Worm (Caenorhabditis elegans) whole organism, L3 larva: ENCODE results near the gene fubl-3.

Experiments
- elt-2 ChIP-seq: sonication (generic microtip); optimal IDR thresholded peaks from 2 replicates; lab custom pipeline; 2016; ENCODE audit warnings: missing genetic modification reagents, mild to moderate bottlenecking, missing genetic modification characterization, missing compliant biosample characterization
- elt-3 ChIP-seq, 3 experiments: fragments of 150-350 bp in 1 of 3; sonication (generic microtip) in 2 of 3; optimal IDR thresholded peaks; 2 replicates in 2 of 3; 4 replicates in 1 of 3; lab custom pipeline; 2014 to 2017; ENCODE audit warnings: missing biosample characterization in 3 of 3, missing genetic modification characterization in 3 of 3
- lin-15B ChIP-seq: fragments of 150-350 bp; optimal IDR thresholded peaks from 2 replicates; lab custom pipeline; 2014; ENCODE audit warnings: missing biosample characterization, missing genetic modification characterization
- nfya-1 ChIP-seq: sonication (generic microtip); optimal IDR thresholded peaks from 2 replicates; lab custom pipeline; 2017; ENCODE audit warnings: missing genetic modification characterization, mild to moderate bottlenecking, missing compliant biosample characterization, antibody characterized with exemption, moderate library complexity; ENCODE audit not compliant: insufficient read depth
- nhr-28 ChIP-seq: fragments of 150-350 bp; optimal IDR thresholded peaks from 2 replicates; lab custom pipeline; 2014; ENCODE audit warnings: missing biosample characterization, missing genetic modification characterization
- nhr-76 ChIP-seq: fragments of 150-350 bp; sonication (generic microtip); optimal IDR thresholded peaks from 5 replicates; lab custom pipeline; 2014; ENCODE audit warnings: missing biosample characterization, missing genetic modification characterization
- pqm-1 ChIP-seq: fragments of 150-350 bp; optimal IDR thresholded peaks from 2 replicates; lab custom pipeline; 2017; ENCODE audit warnings: missing biosample characterization, missing genetic modification characterization, inconsistent platforms
- unc-62 ChIP-seq: fragments of 150-350 bp; sonication (generic microtip); optimal IDR thresholded peaks from 4 replicates; lab custom pipeline; 2014; ENCODE audit warnings: missing biosample characterization, missing genetic modification reagents, missing genetic modification characterization

DNA sequence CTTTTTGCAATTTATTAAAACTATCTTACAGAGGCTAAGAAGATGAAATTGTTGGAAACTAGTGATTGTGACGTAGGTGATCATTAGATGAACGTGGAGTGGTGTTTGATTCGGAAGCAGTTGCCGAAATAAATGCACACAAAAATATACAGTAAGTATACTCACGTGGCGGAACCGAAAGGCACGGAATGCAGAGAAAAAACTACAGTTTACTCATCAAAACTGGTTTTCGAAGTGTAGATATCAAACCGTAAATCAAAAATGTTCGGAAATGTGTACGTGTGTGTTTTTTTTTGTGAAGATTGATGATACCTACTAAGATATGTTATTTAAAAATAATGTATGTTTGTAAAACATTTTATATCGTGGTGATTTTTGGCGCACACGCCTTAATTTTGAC is 7.5 kb upstream of the fubl-3 start:
- TF ChIP-seq nhr-28 (tag; lab: Kevin White, UChicago) (no peak), unc-62 (no peak), pqm-1 (tag; lab: Kevin White, UChicago) (no peak), nfya-1 (tag; lab: Kevin White, UChicago) (no peak), elt-3 (tag; optimal IDR thresholded peaks at IDR 0.05; lab: Kevin White, UChicago) (no peak), elt-2 (no peak), nhr-76 (tag; lab: Kevin White, UChicago) (no peak), lin-15B (no peak)
